Fruit fly (Drosophila melanogaster) whole organism, prepupa: ENCODE measurements around the gene bi.
A peak's percentile ranks its signal among the peaks of the same experiment; 100 is the strongest.

Experiments used
- Blimp-1 ChIP-seq: fragments of 200-800 bp; sonication (Bioruptor generic); optimal IDR thresholded peaks from 3 replicates; lab custom pipeline; 2017; ENCODE audit warnings: missing biosample characterization, missing genetic modification characterization, mild to moderate bottlenecking, moderate library complexity, missing genetic modification reagents
- CG11762 ChIP-seq: fragments of 200-800 bp; sonication (Bioruptor generic); optimal IDR thresholded peaks from 3 replicates; lab custom pipeline; 2016; ENCODE audit warnings: missing biosample characterization, missing genetic modification characterization; ENCODE audit not compliant: insufficient read depth
- CG15336 ChIP-seq: fragments of 200-800 bp; sonication (Bioruptor generic); IDR thresholded peaks from 2 replicates; pipeline ENCODE4 v1.3.6; 2022; ENCODE audit warnings: missing biosample characterization, missing genetic modification characterization
- CG1621 ChIP-seq: fragments of 200-800 bp; sonication (Bioruptor generic); optimal IDR thresholded peaks from 3 replicates; lab custom pipeline; 2018; ENCODE audit warnings: missing biosample characterization, mild to moderate bottlenecking, missing genetic modification characterization
- CG3032 ChIP-seq: fragments of 200-800 bp; optimal IDR thresholded peaks from 2 replicates; lab custom pipeline; 2019; ENCODE audit warnings: missing biosample characterization, mild to moderate bottlenecking, missing genetic modification characterization, moderate library complexity
- CG32006 ChIP-seq: fragments of 200-800 bp; sonication (Bioruptor generic); optimal IDR thresholded peaks from 3 replicates; lab custom pipeline; 2017; ENCODE audit warnings: missing biosample characterization, mild to moderate bottlenecking, missing genetic modification characterization
- CG4318 ChIP-seq: fragments of 200-800 bp; sonication (Bioruptor generic); optimal IDR thresholded peaks from 3 replicates; lab custom pipeline; 2017; ENCODE audit warnings: missing biosample characterization, mild to moderate bottlenecking, missing genetic modification characterization
- CG6163 ChIP-seq: fragments of 200-800 bp; sonication (Bioruptor generic); IDR thresholded peaks from 3 replicates; pipeline ENCODE4 v1.3.6; 2022; ENCODE audit warnings: missing biosample characterization, missing genetic modification characterization
- CG6276 ChIP-seq: fragments of 200-800 bp; sonication (Bioruptor generic); optimal IDR thresholded peaks from 2 replicates; lab custom pipeline; 2017; ENCODE audit warnings: missing biosample characterization, mild to moderate bottlenecking, missing genetic modification characterization
- CG6792 ChIP-seq: fragments of 200-800 bp; sonication (Bioruptor generic); optimal IDR thresholded peaks from 3 replicates; lab custom pipeline; 2016; ENCODE audit warnings: missing biosample characterization, missing genetic modification characterization
- CG6808 ChIP-seq: fragments of 200-800 bp; sonication (Bioruptor generic); optimal IDR thresholded peaks from 3 replicates; lab custom pipeline; 2017; ENCODE audit warnings: missing biosample characterization, missing genetic modification characterization, mild to moderate bottlenecking, moderate library complexity, missing genetic modification reagents
- CG7368 ChIP-seq: fragments of 200-800 bp; sonication (Bioruptor generic); optimal IDR thresholded peaks from 3 replicates; lab custom pipeline; 2016; ENCODE audit warnings: missing biosample characterization, missing genetic modification characterization
- CG8119 ChIP-seq: fragments of 200-800 bp; sonication (Bioruptor generic); IDR thresholded peaks from 3 replicates; pipeline ENCODE4 v1.3.6; 2022; ENCODE audit warnings: missing biosample characterization, missing genetic modification characterization
- CG8319 ChIP-seq: fragments of 200-800 bp; sonication (Bioruptor generic); optimal IDR thresholded peaks from 3 replicates; lab custom pipeline; 2016; ENCODE audit warnings: missing biosample characterization, missing genetic modification characterization
- CG8632 ChIP-seq: fragments of 200-800 bp; sonication (Bioruptor generic); optimal IDR thresholded peaks from 3 replicates; lab custom pipeline; 2016; ENCODE audit warnings: missing biosample characterization, missing genetic modification characterization
- Eip78C ChIP-seq: fragments of 200-800 bp; sonication (Bioruptor generic); peaks from one replicate; lab custom pipeline; 2016; ENCODE audit warnings: missing biosample characterization, missing genetic modification characterization
- Eip93F ChIP-seq: fragments of 200-800 bp; sonication (Bioruptor generic); optimal IDR thresholded peaks from 2 replicates; lab custom pipeline; 2016; ENCODE audit warnings: missing biosample characterization, mild to moderate bottlenecking, missing genetic modification characterization
- Ets96B ChIP-seq: fragments of 200-800 bp; optimal IDR thresholded peaks from 2 replicates; lab custom pipeline; 2019; ENCODE audit warnings: missing biosample characterization, mild to moderate bottlenecking, missing genetic modification characterization, moderate library complexity
- Gug ChIP-seq: fragments of 200-800 bp; sonication (Bioruptor generic); IDR thresholded peaks from 2 replicates; pipeline ENCODE4 v1.3.6; 2022; ENCODE audit warnings: missing biosample characterization, missing genetic modification characterization
- Hr39 ChIP-seq: fragments of 200-800 bp; sonication (Bioruptor generic); optimal IDR thresholded peaks from 2 replicates; lab custom pipeline; 2016; ENCODE audit warnings: missing biosample characterization, missing genetic modification characterization
- Met ChIP-seq: fragments of 200-800 bp; sonication (Bioruptor generic); optimal IDR thresholded peaks from 3 replicates; lab custom pipeline; 2016; ENCODE audit warnings: missing biosample characterization, missing genetic modification characterization
- OdsH ChIP-seq: fragments of 200-800 bp; sonication (Bioruptor generic); optimal IDR thresholded peaks from 3 replicates; lab custom pipeline; 2016; ENCODE audit warnings: missing biosample characterization, missing genetic modification characterization
- Smox ChIP-seq: fragments of 200-800 bp; sonication (Bioruptor generic); optimal IDR thresholded peaks from 3 replicates; lab custom pipeline; 2016; ENCODE audit warnings: missing biosample characterization, missing genetic modification characterization
- Sox102F ChIP-seq: fragments of 200-800 bp; sonication (Bioruptor generic); optimal IDR thresholded peaks from 2 replicates; lab custom pipeline; 2016; ENCODE audit warnings: missing biosample characterization, mild to moderate bottlenecking, missing genetic modification characterization
- cyc ChIP-seq: fragments of 200-800 bp; sonication (Bioruptor generic); optimal IDR thresholded peaks from 3 replicates; lab custom pipeline; 2016; ENCODE audit warnings: missing biosample characterization, missing genetic modification characterization
- dac ChIP-seq: fragments of 200-800 bp; sonication (Bioruptor generic); optimal IDR thresholded peaks from 2 replicates; lab custom pipeline; 2017; ENCODE audit warnings: missing biosample characterization, mild to moderate bottlenecking, missing genetic modification characterization
- dsx ChIP-seq: fragments of 200-800 bp; optimal IDR thresholded peaks from 3 replicates; lab custom pipeline; 2019; ENCODE audit warnings: missing biosample characterization, mild to moderate bottlenecking, missing genetic modification characterization, moderate library complexity; ENCODE audit not compliant: poor library complexity, severe bottlenecking
- eg ChIP-seq: fragments of 200-800 bp; sonication (Bioruptor generic); IDR thresholded peaks from 3 replicates; pipeline ENCODE4 v1.3.6; 2022; ENCODE audit warnings: missing biosample characterization, missing genetic modification characterization
- fd59A ChIP-seq: fragments of 200-800 bp; sonication (Bioruptor generic); optimal IDR thresholded peaks from 2 replicates; lab custom pipeline; 2017; ENCODE audit warnings: missing biosample characterization, mild to moderate bottlenecking, missing genetic modification characterization, missing genetic modification reagents
- fd85E ChIP-seq: fragments of 200-800 bp; sonication (Bioruptor generic); optimal IDR thresholded peaks from 3 replicates; lab custom pipeline; 2016; ENCODE audit warnings: missing biosample characterization, missing genetic modification characterization
- fkh ChIP-seq: fragments of 200-800 bp; sonication (Bioruptor generic); optimal IDR thresholded peaks from 3 replicates; lab custom pipeline; 2017; ENCODE audit warnings: missing biosample characterization, mild to moderate bottlenecking, missing genetic modification characterization, moderate library complexity
- lz ChIP-seq: fragments of 200-800 bp; sonication (Bioruptor generic); optimal IDR thresholded peaks from 3 replicates; lab custom pipeline; 2016; ENCODE audit warnings: missing biosample characterization, missing genetic modification characterization
- net ChIP-seq: fragments of 200-800 bp; sonication (Bioruptor generic); optimal IDR thresholded peaks from 3 replicates; lab custom pipeline; 2016; ENCODE audit warnings: missing biosample characterization, missing genetic modification characterization
- salr ChIP-seq, 2 experiments: fragments of 200-800 bp; sonication (Bioruptor generic); optimal IDR thresholded peaks; 3 replicates each; lab custom pipeline; 2016 to 2018; ENCODE audit warnings: missing biosample characterization in 2 of 2, missing genetic modification characterization in 2 of 2, mild to moderate bottlenecking in 1 of 2
- spab ChIP-seq: fragments of 200-800 bp; sonication (Bioruptor generic); optimal IDR thresholded peaks from 2 replicates; lab custom pipeline; 2017; ENCODE audit warnings: missing biosample characterization, mild to moderate bottlenecking, missing genetic modification characterization, missing genetic modification reagents
- ss ChIP-seq, 2 experiments: fragments of 200-800 bp; sonication (Bioruptor generic); optimal IDR thresholded peaks; 2 replicates in 1 of 2; 3 replicates in 1 of 2; lab custom pipeline; 2017 to 2018; ENCODE audit warnings: mild to moderate bottlenecking in 2 of 2, missing biosample characterization in 2 of 2, missing genetic modification characterization in 2 of 2, moderate library complexity in 1 of 2
- svp ChIP-seq: fragments of 200-800 bp; sonication (Bioruptor generic); peaks from one replicate; lab custom pipeline; 2016; ENCODE audit warnings: missing biosample characterization, missing genetic modification characterization
- vri ChIP-seq: fragments of 200-800 bp; sonication (Bioruptor generic); optimal IDR thresholded peaks from 3 replicates; lab custom pipeline; 2016; ENCODE audit warnings: missing biosample characterization, mild to moderate bottlenecking, missing genetic modification characterization

Gene bi

dm6 chrX:4401540-4402138 lies 11.0 kb upstream of the bi start:
- TF ChIP-seq CG8632 (GFP tag; lab: Kevin White, UChicago) (no peak), lz (no peak), Eip78C (GFP tag; lab: Kevin White, UChicago) (peak; percentile 42), CG6163 (GFP tag; lab: Robert Waterston, UW) (0 out of 3 replicates have a peak, but pooled peaks have one; percentile 11), vri (GFP tag; lab: Kevin White, UChicago) (peak; percentile 4)
- TF ChIP-seq, all 60 proteins: peak for 3

- TF ChIP-seq CG6163 (GFP tag; lab: Robert Waterston, UW) (no peak), Blimp-1 (GFP tag; lab: Kevin White, UChicago) (peak; percentile 51), svp (GFP tag; lab: Kevin White, UChicago) (no peak), CG8319 (GFP tag; lab: Kevin White, UChicago) (no peak), CG1621 (tag; lab: Kevin White, UChicago) (peak; percentile 5), dsx (GFP tag; lab: Kevin White, UChicago) (peak; percentile 2), Eip78C (GFP tag; lab: Kevin White, UChicago) (peak; percentile 43), Ets96B (tag; lab: Kevin White, UChicago) (no peak), fd59A (GFP tag; lab: Kevin White, UChicago) (no peak), CG15336 (GFP tag; lab: Robert Waterston, UW) (no peak), fkh (peak; percentile 39), net (GFP tag; lab: Kevin White, UChicago) (no peak), lz (no peak), ss (GFP tag; optimal IDR thresholded peaks at IDR 0.05; lab: Kevin White, UChicago) (peak in 1 of 2 experiments; percentile 51), CG3032 (no peak), eg (GFP tag; lab: Robert Waterston, UW) (no peak)
These were observed 1.2 kb upstream of the bi start for dm6 chrX:4411405-4411993.

- TF ChIP-seq CG6276 (GFP tag; lab: Kevin White, UChicago) (no peak), CG32006 (GFP tag; lab: Kevin White, UChicago) (no peak), CG6808 (no peak), Eip78C (GFP tag; lab: Kevin White, UChicago) (no peak), CG3032 (no peak), Eip93F (GFP tag; lab: Kevin White, UChicago) (no peak), CG6792 (GFP tag; lab: Kevin White, UChicago) (no peak), ss (GFP tag; optimal IDR thresholded peaks at IDR 0.05; lab: Kevin White, UChicago) (no peak), lz (no peak), fd85E (no peak), Sox102F (GFP tag; lab: Kevin White, UChicago) (no peak), dac (no peak), CG8119 (GFP tag; lab: Robert Waterston, UW) (no peak), spab (GFP tag; lab: Kevin White, UChicago) (no peak), CG7368 (GFP tag; lab: Kevin White, UChicago) (no peak), CG8319 (GFP tag; lab: Kevin White, UChicago) (no peak), cyc (GFP tag; lab: Kevin White, UChicago) (no peak), eg (GFP tag; lab: Robert Waterston, UW) (no peak), Met (GFP tag; lab: Kevin White, UChicago) (no peak)
These were observed 490 bp downstream of the bi start for dm6 chrX:4413146-4413545.

DNA sequence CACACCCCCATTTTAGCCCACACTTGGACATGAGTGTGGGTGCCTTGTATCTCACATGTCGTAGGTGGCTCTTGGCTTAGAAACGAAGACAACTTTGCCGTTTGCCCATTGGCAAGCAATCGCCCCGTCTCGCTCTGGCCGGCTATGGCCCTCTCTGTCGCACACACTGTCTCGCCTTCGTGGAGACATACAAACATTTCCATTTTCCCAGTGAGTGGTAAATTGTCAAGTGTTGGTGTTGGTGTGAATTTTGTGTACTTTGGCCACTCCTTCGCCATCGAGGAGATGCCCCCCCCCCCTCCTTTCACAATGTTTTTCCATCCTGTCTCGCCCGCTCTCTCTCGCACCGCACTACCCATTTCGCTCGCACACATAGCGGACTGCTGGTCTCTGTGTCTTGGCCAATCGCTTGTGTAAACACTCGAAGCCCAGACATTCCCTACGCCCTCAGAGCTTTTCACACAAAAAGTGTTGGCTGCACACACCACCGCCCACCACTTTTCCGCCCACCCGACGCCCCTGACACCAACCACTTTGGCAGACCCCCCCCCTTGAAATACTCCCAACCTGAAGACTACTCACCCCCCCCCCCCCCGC lies 7.5 kb downstream of the bi start:
- TF ChIP-seq OdsH (GFP tag; lab: Kevin White, UChicago) (no peak), Smox (GFP tag; lab: Kevin White, UChicago) (no peak), CG6792 (GFP tag; lab: Kevin White, UChicago) (no peak), CG4318 (GFP tag; lab: Kevin White, UChicago) (no peak), Hr39 (no peak), fd59A (GFP tag; lab: Kevin White, UChicago) (no peak), CG15336 (GFP tag; lab: Robert Waterston, UW) (no peak), CG11762 (GFP tag; lab: Kevin White, UChicago) (no peak), salr (GFP tag; optimal IDR thresholded peaks at IDR 0.05; lab: Kevin White, UChicago) (no peak), svp (GFP tag; lab: Kevin White, UChicago) (no peak), CG6163 (GFP tag; lab: Robert Waterston, UW) (no peak), Gug (GFP tag; lab: Robert Waterston, UW) (no peak), Eip93F (GFP tag; lab: Kevin White, UChicago) (no peak), net (GFP tag; lab: Kevin White, UChicago) (no peak)
- TF ChIP-seq, all 60 proteins: peak for 0
